Fruit fly (Drosophila melanogaster) whole organism: ENCODE data around the gene Tyler.
A peak's percentile ranks its signal among the peaks of the same experiment; 100 is the strongest.

ENCODE experiments used
- CG8478 ChIP-seq: fragments of >200 bp; optimal IDR thresholded peaks from 2 replicates; lab custom pipeline; 2018; ENCODE audit warnings: inconsistent platforms
- Dll ChIP-seq: fragments of >200 bp; optimal IDR thresholded peaks from 2 replicates; lab custom pipeline; 2017
- EcR ChIP-seq, 2 experiments: fragments of >200 bp; optimal IDR thresholded peaks; 2 replicates each; lab custom pipeline; 2017; ENCODE audit warnings: missing biosample characterization in 2 of 2, missing genetic modification characterization in 2 of 2, missing genetic modification reagents in 2 of 2
- pan ChIP-seq: fragments of >200 bp; optimal IDR thresholded peaks from 2 replicates; lab custom pipeline; 2017
- psq ChIP-seq: fragments of >200 bp; optimal IDR thresholded peaks from 2 replicates; lab custom pipeline; 2017
- usp ChIP-seq: fragments of >200 bp; optimal IDR thresholded peaks from 2 replicates; lab custom pipeline; 2017; ENCODE audit warnings: missing biosample characterization, missing genetic modification characterization, mixed read lengths

Tyler gene

dm6 chrX:19611226-19611625 is at the start of gene Tyler, which contains the start of gene Shawn:
Tyler (plus strand) TSS chrX:19611526.
Shawn (plus strand) TSS chrX:19611526.
- no peak for TF ChIP-seq Dll (lab: Kevin White, UChicago)
- TF ChIP-seq CG8478 (lab: Kevin White, UChicago): no peak
- TF ChIP-seq pan (lab: Kevin White, UChicago): no peak
- no peak for TF ChIP-seq EcR (GFP tag; optimal IDR thresholded peaks at IDR 0.05; lab: Kevin White, UChicago)
- TF ChIP-seq psq: no peak
- TF ChIP-seq usp (GFP tag; lab: Kevin White, UChicago): no peak

dm6 chrX:19565714-19566316 is 45.5 kb upstream of the Tyler start, which contains the start of the genes Grip84 and car:
Grip84 (minus strand) TSS chrX:19565764.
car (plus strand) TSS chrX:19566019.
- TF ChIP-seq psq (no peak), Dll (lab: Kevin White, UChicago) (no peak), EcR (GFP tag; optimal IDR thresholded peaks at IDR 0.05; lab: Kevin White, UChicago) (no peak), usp (GFP tag; lab: Kevin White, UChicago) (no peak), pan (lab: Kevin White, UChicago) (no peak), CG8478 (lab: Kevin White, UChicago) (no peak)

dm6 chrX:19573687-19574086 is 37.6 kb upstream of the Tyler start:
- TF ChIP-seq psq: no peak
- no peak for TF ChIP-seq usp (GFP tag; lab: Kevin White, UChicago)
- TF ChIP-seq pan (lab: Kevin White, UChicago): no peak
- TF ChIP-seq EcR (GFP tag; optimal IDR thresholded peaks at IDR 0.05; lab: Kevin White, UChicago): no peak
- no peak for TF ChIP-seq Dll (lab: Kevin White, UChicago)
- TF ChIP-seq CG8478 (lab: Kevin White, UChicago): no peak

- TF ChIP-seq usp (GFP tag; lab: Kevin White, UChicago): no peak
- no peak for TF ChIP-seq Dll (lab: Kevin White, UChicago)
- TF ChIP-seq psq: no peak
- TF ChIP-seq CG8478 (lab: Kevin White, UChicago): no peak
- TF ChIP-seq EcR (GFP tag; optimal IDR thresholded peaks at IDR 0.05; lab: Kevin White, UChicago): no peak
- no peak for TF ChIP-seq pan (lab: Kevin White, UChicago)
Measured at dm6 chrX:19577940-19578632, 33.2 kb upstream of the Tyler start.

- no peak for TF ChIP-seq pan (lab: Kevin White, UChicago)
- peak; percentile 89 for TF ChIP-seq CG8478 (lab: Kevin White, UChicago)
- no peak for TF ChIP-seq EcR (GFP tag; optimal IDR thresholded peaks at IDR 0.05; lab: Kevin White, UChicago)
- TF ChIP-seq Dll (lab: Kevin White, UChicago): no peak
- no peak for TF ChIP-seq usp (GFP tag; lab: Kevin White, UChicago)
- TF ChIP-seq psq: no peak
Measured at dm6 chrX:19578908-19579647, 32.2 kb upstream of the Tyler start.

dm6 chrX:19579648-19580301 is 31.6 kb upstream of the Tyler start, which contains the start of gene Tao:
Tao (minus strand) TSS chrX:19579800.
- no peak for TF ChIP-seq psq
- TF ChIP-seq usp (GFP tag; lab: Kevin White, UChicago): no peak
- no peak for TF ChIP-seq pan (lab: Kevin White, UChicago)
- TF ChIP-seq EcR (GFP tag; optimal IDR thresholded peaks at IDR 0.05; lab: Kevin White, UChicago): no peak

dm6 chrX:19581881-19582280 is 29.4 kb upstream of the Tyler start, which contains the start of gene CG14218:
CG14218 (minus strand) TSS chrX:19581981.
- TF ChIP-seq pan (lab: Kevin White, UChicago) (no peak), usp (GFP tag; lab: Kevin White, UChicago) (no peak), EcR (GFP tag; optimal IDR thresholded peaks at IDR 0.05; lab: Kevin White, UChicago) (no peak)

- TF ChIP-seq psq: no peak
- no peak for TF ChIP-seq EcR (GFP tag; optimal IDR thresholded peaks at IDR 0.05; lab: Kevin White, UChicago)
- no peak for TF ChIP-seq usp (GFP tag; lab: Kevin White, UChicago)
- no peak for TF ChIP-seq CG8478 (lab: Kevin White, UChicago)
- TF ChIP-seq Dll (lab: Kevin White, UChicago): no peak
Measured at dm6 chrX:19582732-19583131, 28.6 kb upstream of the Tyler start.

- TF ChIP-seq usp (GFP tag; lab: Kevin White, UChicago) (no peak), psq (no peak), pan (lab: Kevin White, UChicago) (no peak), EcR (GFP tag; optimal IDR thresholded peaks at IDR 0.05; lab: Kevin White, UChicago) (no peak), Dll (lab: Kevin White, UChicago) (no peak), CG8478 (lab: Kevin White, UChicago) (no peak)
Measured at dm6 chrX:19583317-19583716, 28.0 kb upstream of the Tyler start, which contains the start of gene CG14204. CG14204 (plus strand) TSS chrX:19583617.

- TF ChIP-seq EcR (GFP tag; optimal IDR thresholded peaks at IDR 0.05; lab: Kevin White, UChicago) (no peak), pan (lab: Kevin White, UChicago) (no peak), usp (GFP tag; lab: Kevin White, UChicago) (no peak), psq (no peak), CG8478 (lab: Kevin White, UChicago) (no peak)
Measured at dm6 chrX:19585142-19585541, 26.2 kb upstream of the Tyler start.

dm6 chrX:19590070-19590469 is 21.3 kb upstream of the Tyler start, which contains the start of gene CG14219:
CG14219 (minus strand) TSS chrX:19590170.
- no peak for TF ChIP-seq CG8478 (lab: Kevin White, UChicago)
- TF ChIP-seq EcR (GFP tag; optimal IDR thresholded peaks at IDR 0.05; lab: Kevin White, UChicago): no peak
- TF ChIP-seq Dll (lab: Kevin White, UChicago): no peak
- TF ChIP-seq psq: no peak
- no peak for TF ChIP-seq usp (GFP tag; lab: Kevin White, UChicago)
- TF ChIP-seq pan (lab: Kevin White, UChicago): no peak
